Fruit fly (Drosophila melanogaster): ENCODE data around the gene Ir100a.

The Ir100a gene

DNA sequence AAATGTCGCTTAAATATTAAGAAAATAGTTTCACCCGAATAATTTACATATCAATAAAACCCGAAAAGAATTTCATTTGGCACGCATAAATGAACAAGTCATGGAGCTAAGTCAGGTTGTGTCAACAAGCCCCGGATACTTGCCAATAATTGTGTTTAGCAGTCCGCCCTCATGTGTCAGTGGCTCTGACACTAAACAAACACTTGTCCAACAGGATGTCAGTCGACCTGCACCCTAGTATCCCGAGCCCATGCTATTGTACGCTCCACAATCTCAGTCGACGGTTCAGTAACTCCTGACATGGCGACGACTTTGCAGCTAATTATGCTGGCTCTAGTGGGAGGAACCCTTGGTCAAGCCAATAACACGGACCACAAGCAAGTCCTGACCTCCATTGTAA lies at the start of gene Ir100a:
Gene Ir100a (plus strand): TSS at position 301 of the 400 bp plus-strand sequence.
- no peak for TF ChIP-seq CG17801 (GFP tag; optimal IDR thresholded peaks at IDR 0.05; ENCODE audit: partially characterized antibody)

dm6 chr3R:31754605-31755004 lies 46.2 kb upstream of the Ir100a start, which contains the start of gene salt:
salt (minus strand) TSS chr3R:31754705.
- no peak for TF ChIP-seq CG17801 (GFP tag; optimal IDR thresholded peaks at IDR 0.05; ENCODE audit: partially characterized antibody)

DNA sequence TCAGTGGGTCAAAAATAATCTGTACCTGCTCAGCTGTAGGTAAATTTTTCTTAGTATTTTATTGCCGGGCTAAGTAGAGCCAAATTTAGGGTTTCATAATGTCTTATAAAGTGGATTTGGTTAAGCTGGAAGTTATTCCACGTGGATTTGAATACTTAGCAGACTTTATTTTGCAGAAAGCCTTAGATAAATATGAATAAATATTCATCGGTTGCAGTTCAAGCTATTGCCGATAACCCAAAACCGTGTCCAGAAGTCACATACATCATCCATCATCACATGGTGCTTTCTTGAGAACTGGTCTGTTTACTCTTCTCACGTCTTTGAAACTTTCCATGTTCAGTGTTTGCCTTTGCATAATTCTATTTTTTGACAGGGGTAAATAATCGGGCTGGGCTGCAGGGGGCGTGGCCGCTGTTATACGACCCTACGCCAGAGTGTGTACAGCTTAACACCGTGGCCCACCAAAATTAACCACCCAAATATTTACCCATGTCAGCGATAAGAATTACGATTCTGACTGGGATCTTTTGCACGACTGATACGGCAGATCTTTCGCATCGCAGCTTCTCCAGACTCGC lies 42.1 kb upstream of the Ir100a start, which contains the start of gene CG2187:
Gene CG2187 (minus strand): TSS at position 51 of the 581 bp plus-strand sequence.
- TF ChIP-seq CG17801 (GFP tag; optimal IDR thresholded peaks at IDR 0.05; ENCODE audit: partially characterized antibody) = no peak

DNA sequence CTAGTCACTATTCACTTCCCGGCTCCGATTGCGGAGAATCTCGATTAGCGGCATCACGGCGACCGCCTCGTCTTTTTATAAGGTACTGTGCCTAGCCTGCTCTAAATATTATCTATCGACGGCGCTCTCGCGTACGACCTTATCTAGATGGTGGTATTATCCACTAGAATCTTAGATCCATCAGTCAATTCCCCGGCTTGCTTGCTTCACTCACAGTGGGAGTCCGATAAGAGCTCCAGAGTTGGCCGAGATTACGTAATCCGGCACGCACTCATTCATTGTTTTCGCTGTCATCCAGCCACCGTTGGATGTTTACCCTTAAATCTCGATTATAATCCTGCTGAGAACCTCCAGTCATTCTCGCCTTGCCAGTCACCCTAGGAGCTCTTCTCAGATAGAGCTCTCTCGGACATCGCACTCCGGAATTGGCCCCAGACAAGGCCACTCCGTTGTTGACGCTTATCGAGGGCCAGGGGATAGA lies 39.2 kb upstream of the Ir100a start, which contains the start of gene Smvt:
Gene Smvt (minus strand): TSS at position 51 of the 481 bp plus-strand sequence.
- TF ChIP-seq CG17801 (GFP tag; optimal IDR thresholded peaks at IDR 0.05; ENCODE audit: partially characterized antibody) = no peak

DNA sequence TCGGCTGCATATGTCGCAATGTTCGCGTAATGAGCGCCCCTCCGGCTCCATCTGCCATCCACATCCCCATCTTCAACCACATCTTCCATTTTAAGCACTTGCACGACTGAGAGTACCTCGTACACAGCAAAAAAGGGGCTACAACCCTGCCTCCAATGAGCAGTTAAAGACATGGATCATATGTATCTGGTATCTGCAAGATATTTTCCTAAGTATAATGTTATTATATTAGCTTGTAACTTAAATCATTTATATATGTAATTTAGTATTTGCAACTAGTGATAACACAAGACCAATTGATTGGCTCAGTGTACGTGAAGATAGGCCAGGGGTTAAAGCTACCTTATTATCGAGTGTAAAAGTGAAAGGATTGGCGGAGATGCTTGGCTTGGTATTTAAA lies 38.1 kb upstream of the Ir100a start:
- TF ChIP-seq CG17801 (GFP tag; optimal IDR thresholded peaks at IDR 0.05; ENCODE audit: partially characterized antibody) = no peak

dm6 chr3R:31764672-31765071 lies 36.1 kb upstream of the Ir100a start, which contains the start of gene CG2150:
CG2150 (minus strand) TSS chr3R:31764772.
- no peak for TF ChIP-seq CG17801 (GFP tag; optimal IDR thresholded peaks at IDR 0.05; ENCODE audit: partially characterized antibody)

dm6 chr3R:31765145-31765544 lies 35.6 kb upstream of the Ir100a start:
- TF ChIP-seq CG17801 (GFP tag; optimal IDR thresholded peaks at IDR 0.05; ENCODE audit: partially characterized antibody) = no peak

- TF ChIP-seq CG17801 (GFP tag; optimal IDR thresholded peaks at IDR 0.05; ENCODE audit: partially characterized antibody) = no peak
Measured at dm6 chr3R:31767528-31767927, 33.2 kb upstream of the Ir100a start.

DNA sequence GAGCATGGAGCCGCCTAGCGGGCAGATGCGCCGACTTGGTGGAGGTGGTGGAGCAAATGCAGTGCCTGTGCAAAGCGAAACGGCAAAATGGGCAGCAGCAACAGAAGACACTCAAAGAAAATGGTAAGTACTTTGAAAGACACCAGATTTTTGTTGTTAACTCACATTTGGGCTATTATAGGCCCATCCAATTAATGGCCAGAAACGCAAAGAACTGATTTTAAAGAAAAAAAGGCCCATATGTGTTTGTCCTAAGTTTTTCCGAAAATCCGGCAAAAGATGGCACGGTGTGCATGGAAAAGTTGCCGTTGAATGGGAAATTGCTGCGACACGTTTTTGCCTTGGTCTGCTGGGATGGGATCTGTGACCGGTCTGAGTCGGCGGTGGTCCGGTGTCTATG lies 32.6 kb upstream of the Ir100a start:
- TF ChIP-seq CG17801 (GFP tag; optimal IDR thresholded peaks at IDR 0.05; ENCODE audit: partially characterized antibody) = no peak

DNA sequence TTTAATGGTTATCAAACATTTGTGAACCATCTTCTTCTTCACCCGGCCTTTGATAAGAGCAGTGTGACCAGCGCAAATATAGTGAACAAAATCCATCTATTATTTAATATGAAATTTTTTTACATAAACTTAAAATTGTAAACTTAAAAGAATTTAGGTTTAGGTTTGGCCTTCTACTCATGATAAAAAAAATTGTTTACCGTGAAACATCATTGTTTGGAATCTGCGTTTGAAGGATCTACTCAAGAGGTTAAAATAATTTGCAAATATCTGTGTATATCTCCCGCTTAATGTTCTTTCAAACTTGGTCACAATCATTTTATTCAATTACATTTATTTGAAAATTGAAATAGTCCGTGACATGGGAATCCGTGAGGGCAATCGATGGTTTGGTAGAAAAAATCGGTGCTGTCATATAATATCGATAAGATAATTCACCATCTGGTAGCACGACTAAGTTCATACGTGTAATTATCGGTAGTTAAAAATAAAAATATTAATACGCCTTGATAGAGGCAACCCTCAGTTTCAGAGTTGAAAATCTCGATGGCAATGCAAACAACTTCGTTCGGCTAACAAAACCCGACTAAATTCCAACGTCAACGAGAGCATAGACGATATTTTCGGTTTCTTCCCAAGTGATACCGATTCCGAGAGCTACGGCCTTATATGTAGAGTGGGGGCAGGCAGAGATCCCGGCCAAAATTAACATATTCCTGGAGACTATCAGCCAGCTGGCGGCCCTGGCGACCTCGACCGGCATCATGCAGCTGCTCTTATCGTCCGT lies 28.8 kb upstream of the Ir100a start, which contains the start of the genes betaGlu and sip3:
Gene betaGlu (minus strand): TSS at position 59 of the 787 bp plus-strand sequence.
Gene sip3 (plus strand): TSS at position 430 of the 787 bp plus-strand sequence.
- TF ChIP-seq CG17801 (GFP tag; optimal IDR thresholded peaks at IDR 0.05; ENCODE audit: partially characterized antibody) = peak; percentile 6

DNA sequence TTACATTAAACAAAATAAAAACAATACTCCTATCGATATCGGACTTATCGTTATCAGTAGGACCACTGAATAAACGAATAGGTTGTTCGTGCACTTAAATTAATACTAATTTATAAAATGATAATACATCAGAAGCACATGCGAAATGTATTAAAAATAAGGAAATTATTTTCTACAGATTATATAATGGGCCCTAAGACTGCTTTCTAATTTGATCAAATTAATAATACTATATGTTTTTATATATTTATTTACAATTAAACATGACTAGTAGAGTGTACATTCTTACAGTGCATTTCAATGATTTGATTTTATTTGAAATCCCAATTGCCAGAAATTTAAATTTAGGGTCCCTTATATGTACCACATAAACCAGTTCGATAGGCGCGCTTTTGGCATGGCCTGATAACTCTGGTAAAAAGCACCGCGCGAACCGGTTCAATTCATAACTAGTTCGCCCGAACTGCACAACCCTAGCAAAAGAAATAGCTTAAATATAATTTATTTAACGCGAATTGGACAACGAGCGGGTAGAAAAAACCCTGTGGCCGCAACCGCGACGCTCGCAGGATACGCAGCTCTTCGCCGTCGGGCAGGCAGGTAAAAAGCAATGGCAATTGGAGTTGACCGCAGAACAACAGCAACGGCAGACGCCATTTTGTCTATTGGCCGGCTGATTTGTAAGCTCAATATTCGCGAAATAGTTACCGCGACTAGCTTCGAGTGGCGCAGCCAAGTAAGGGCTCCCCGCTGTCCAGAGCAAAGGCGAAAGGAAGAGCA lies 24.0 kb upstream of the Ir100a start, which contains the start of the genes CG2126 and faf:
Gene CG2126 (minus strand): TSS at position 70 of the 780 bp plus-strand sequence.
Gene faf (plus strand): TSS at position 438 of the 780 bp plus-strand sequence.
- peak; percentile 75 for TF ChIP-seq CG17801 (GFP tag; optimal IDR thresholded peaks at IDR 0.05; ENCODE audit: partially characterized antibody)

DNA sequence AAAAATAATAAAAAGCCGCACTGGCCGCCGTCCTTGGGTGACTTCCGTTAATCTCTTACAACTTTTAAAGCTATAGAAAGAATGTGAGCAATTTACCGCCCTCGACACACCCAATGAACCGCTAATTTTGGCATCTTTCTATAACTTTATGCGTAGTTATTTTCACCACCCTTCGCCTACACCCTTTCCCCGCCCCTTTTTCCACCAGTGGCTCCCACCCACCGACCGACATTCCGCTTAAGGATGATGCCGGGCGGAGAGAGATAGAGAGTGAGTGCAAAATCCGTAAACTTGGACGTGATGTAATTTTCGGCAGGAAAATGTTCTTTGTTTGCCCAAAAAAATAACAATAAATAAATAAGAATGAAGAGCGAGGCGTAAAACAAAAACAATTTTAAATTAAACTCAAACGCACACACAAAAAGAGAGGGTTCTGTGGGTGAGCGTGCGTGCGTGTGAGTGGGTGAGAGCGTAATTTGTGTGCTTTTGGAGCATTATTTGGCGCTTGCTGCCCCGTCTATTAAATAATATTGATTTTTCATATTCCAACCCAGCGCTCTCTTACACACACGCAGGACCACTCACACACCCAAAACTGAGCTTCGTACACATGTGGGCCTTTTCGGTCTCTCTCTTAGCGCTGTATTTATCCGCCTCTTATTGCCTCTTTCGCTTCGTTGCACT lies 23.1 kb upstream of the Ir100a start:
- TF ChIP-seq CG17801 (GFP tag; optimal IDR thresholded peaks at IDR 0.05; ENCODE audit: partially characterized antibody) = no peak

DNA sequence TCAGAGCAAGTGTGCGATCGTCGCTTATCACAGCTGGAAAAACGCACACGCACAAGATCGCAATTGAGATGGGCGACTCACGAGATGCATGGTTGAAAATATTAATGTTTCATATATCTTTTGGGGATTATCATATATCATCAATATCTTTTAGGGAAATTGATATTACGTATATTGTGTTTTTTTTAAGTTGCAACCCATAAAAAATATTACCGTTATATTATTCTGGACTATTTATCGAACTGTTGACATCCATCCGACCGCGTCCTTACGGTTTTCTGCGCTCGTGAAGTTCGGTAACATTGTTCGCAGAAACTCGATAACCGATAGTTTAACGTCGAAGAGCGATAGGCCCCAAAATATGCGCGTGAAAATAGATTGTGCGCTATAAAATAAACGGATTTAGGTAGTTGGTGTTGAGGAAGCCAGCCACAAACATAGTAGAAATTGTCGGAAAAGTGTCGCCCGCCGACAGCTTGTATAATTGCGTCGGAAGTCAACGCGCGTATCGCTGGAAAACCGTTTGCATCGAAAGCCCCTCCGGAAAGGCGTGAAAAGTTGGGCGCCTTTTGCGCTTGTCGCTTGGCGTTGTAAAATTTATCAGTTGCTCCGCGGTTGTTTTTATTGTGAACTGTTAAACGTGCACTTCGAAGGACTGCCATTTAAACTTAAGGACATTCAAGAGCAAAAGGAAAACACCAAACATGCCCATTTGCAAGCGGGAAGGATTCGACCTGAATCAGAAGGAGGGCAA lies 6.9 kb upstream of the Ir100a start, which contains the start of the genes Mccc1 and Acf:
Gene Mccc1 (minus strand): TSS at position 244 of the 754 bp plus-strand sequence.
Gene Acf (plus strand): TSS at position 318 of the 754 bp plus-strand sequence.
- peak; percentile 55 for TF ChIP-seq CG17801 (GFP tag; optimal IDR thresholded peaks at IDR 0.05; ENCODE audit: partially characterized antibody)

All from ovary, adult (tissue).